Worm (Caenorhabditis elegans) whole organism, L3 larva: ENCODE data around the gene T01B11.1.

Experiments
- R02D3.7 ChIP-seq: fragments of 150-350 bp; optimal IDR thresholded peaks from 2 replicates; lab custom pipeline; 2014; ENCODE audit warnings: missing biosample characterization, missing genetic modification characterization
- aly-2 ChIP-seq: fragments of 150-350 bp; optimal IDR thresholded peaks from 2 replicates; lab custom pipeline; 2014; ENCODE audit warnings: missing biosample characterization, missing genetic modification characterization
- ama-1 ChIP-seq: fragments of 150-350 bp; optimal IDR thresholded peaks from 2 replicates; lab custom pipeline; 2018
- ceh-28 ChIP-seq: fragments of 150-350 bp; optimal IDR thresholded peaks from 2 replicates; lab custom pipeline; 2014; ENCODE audit warnings: missing biosample characterization, missing genetic modification reagents, missing genetic modification characterization
- ceh-9 ChIP-seq: sonication (generic microtip); optimal IDR thresholded peaks from 2 replicates; lab custom pipeline; 2018; ENCODE audit warnings: missing biosample characterization, missing genetic modification characterization
- egl-27 ChIP-seq: sonication (generic microtip); optimal IDR thresholded peaks from 4 replicates; lab custom pipeline; 2017; ENCODE audit warnings: missing biosample characterization, missing genetic modification reagents, missing genetic modification characterization
- elt-1 ChIP-seq: fragments of 150-350 bp; optimal IDR thresholded peaks from 2 replicates; lab custom pipeline; 2014; ENCODE audit warnings: missing biosample characterization, missing genetic modification characterization
- elt-2 ChIP-seq: sonication (generic microtip); optimal IDR thresholded peaks from 2 replicates; lab custom pipeline; 2016; ENCODE audit warnings: missing genetic modification reagents, mild to moderate bottlenecking, missing genetic modification characterization, missing compliant biosample characterization
- elt-3 ChIP-seq, 3 experiments: fragments of 150-350 bp in 1 of 3; sonication (generic microtip) in 2 of 3; optimal IDR thresholded peaks; 2 replicates in 2 of 3; 4 replicates in 1 of 3; lab custom pipeline; 2014 to 2017; ENCODE audit warnings: missing biosample characterization in 3 of 3, missing genetic modification characterization in 3 of 3
- eor-1 ChIP-seq, 2 experiments: fragments of 150-350 bp; optimal IDR thresholded peaks; 2 replicates each; lab custom pipeline; 2014 to 2018; ENCODE audit warnings: missing biosample characterization in 2 of 2, missing genetic modification characterization in 2 of 2
- fkh-10 ChIP-seq: sonication (generic microtip); optimal IDR thresholded peaks from 2 replicates; lab custom pipeline; 2017; ENCODE audit warnings: missing biosample characterization, missing genetic modification reagents, missing genetic modification characterization
- fkh-2 ChIP-seq: fragments of 150-350 bp; optimal IDR thresholded peaks from 2 replicates; lab custom pipeline; 2014; ENCODE audit warnings: missing biosample characterization, missing genetic modification reagents, missing genetic modification characterization
- jun-1 ChIP-seq: fragments of 150-350 bp; optimal IDR thresholded peaks from 2 replicates; lab custom pipeline; 2014; ENCODE audit warnings: missing biosample characterization, missing genetic modification reagents, missing genetic modification characterization
- lin-15B ChIP-seq: fragments of 150-350 bp; optimal IDR thresholded peaks from 2 replicates; lab custom pipeline; 2014; ENCODE audit warnings: missing biosample characterization, missing genetic modification characterization
- lin-39 ChIP-seq: fragments of 150-350 bp; optimal IDR thresholded peaks from 2 replicates; lab custom pipeline; 2018; ENCODE audit warnings: missing biosample characterization, missing genetic modification reagents, missing genetic modification characterization
- lsy-12 ChIP-seq: sonication (generic microtip); optimal IDR thresholded peaks from 2 replicates; lab custom pipeline; 2016; ENCODE audit warnings: mild to moderate bottlenecking, missing genetic modification characterization, missing compliant biosample characterization
- mdl-1 ChIP-seq: fragments of 150-350 bp; optimal IDR thresholded peaks from 2 replicates; lab custom pipeline; 2014; ENCODE audit warnings: missing biosample characterization, missing genetic modification characterization
- nfya-1 ChIP-seq: sonication (generic microtip); optimal IDR thresholded peaks from 2 replicates; lab custom pipeline; 2017; ENCODE audit warnings: missing genetic modification characterization, mild to moderate bottlenecking, missing compliant biosample characterization, antibody characterized with exemption, moderate library complexity; ENCODE audit not compliant: insufficient read depth
- nhr-11 ChIP-seq: fragments of 150-350 bp; optimal IDR thresholded peaks from 2 replicates; lab custom pipeline; 2014; ENCODE audit warnings: missing biosample characterization, missing genetic modification characterization
- nhr-23 ChIP-seq: fragments of 150-350 bp; optimal IDR thresholded peaks from 2 replicates; lab custom pipeline; 2014; ENCODE audit warnings: missing biosample characterization, missing genetic modification reagents, missing genetic modification characterization
- nhr-237 ChIP-seq: fragments of 150-350 bp; optimal IDR thresholded peaks from 2 replicates; lab custom pipeline; 2014; ENCODE audit warnings: missing biosample characterization, missing genetic modification characterization
- nhr-25 ChIP-seq: sonication (generic microtip); optimal IDR thresholded peaks from 2 replicates; lab custom pipeline; 2017; ENCODE audit warnings: missing biosample characterization, missing genetic modification characterization
- nhr-43 ChIP-seq: sonication (generic microtip); optimal IDR thresholded peaks from 2 replicates; lab custom pipeline; 2016; ENCODE audit warnings: mild to moderate bottlenecking, missing genetic modification characterization, missing compliant biosample characterization; ENCODE audit not compliant: poor library complexity, severe bottlenecking
- nhr-67 ChIP-seq: fragments of 150-350 bp; optimal IDR thresholded peaks from 2 replicates; lab custom pipeline; 2014; ENCODE audit warnings: missing biosample characterization, missing genetic modification characterization
- nhr-76 ChIP-seq: fragments of 150-350 bp; sonication (generic microtip); optimal IDR thresholded peaks from 5 replicates; lab custom pipeline; 2014; ENCODE audit warnings: missing biosample characterization, missing genetic modification characterization
- nhr-77 ChIP-seq: fragments of 150-350 bp; optimal IDR thresholded peaks from 2 replicates; lab custom pipeline; 2014; ENCODE audit warnings: missing biosample characterization, missing genetic modification characterization
- pha-4 ChIP-seq: fragments of 150-350 bp; optimal IDR thresholded peaks from 2 replicates; lab custom pipeline; 2014; ENCODE audit warnings: missing biosample characterization, missing genetic modification reagents, missing genetic modification characterization
- pqm-1 ChIP-seq: fragments of 150-350 bp; optimal IDR thresholded peaks from 2 replicates; lab custom pipeline; 2017; ENCODE audit warnings: missing biosample characterization, missing genetic modification characterization, inconsistent platforms
- sea-2 ChIP-seq: fragments of 150-350 bp; sonication (generic microtip); optimal IDR thresholded peaks from 4 replicates; lab custom pipeline; 2014; ENCODE audit warnings: missing biosample characterization, missing genetic modification reagents, missing genetic modification characterization
- skn-1 ChIP-seq: fragments of 150-350 bp; optimal IDR thresholded peaks from 2 replicates; lab custom pipeline; 2014; ENCODE audit warnings: missing biosample characterization, missing genetic modification characterization
- snpc-4 ChIP-seq: fragments of 150-350 bp; optimal IDR thresholded peaks from 2 replicates; lab custom pipeline; 2014; ENCODE audit warnings: missing biosample characterization, missing genetic modification characterization
- tbx-2 ChIP-seq: sonication (generic microtip); optimal IDR thresholded peaks from 2 replicates; lab custom pipeline; 2016; ENCODE audit warnings: mild to moderate bottlenecking, missing genetic modification characterization, missing compliant biosample characterization
- zag-1 ChIP-seq: fragments of 150-350 bp; optimal IDR thresholded peaks from 2 replicates; lab custom pipeline; 2014; ENCODE audit warnings: missing biosample characterization, missing genetic modification characterization
- ztf-11 ChIP-seq: fragments of 150-350 bp; optimal IDR thresholded peaks from 2 replicates; lab custom pipeline; 2014; ENCODE audit warnings: missing biosample characterization, missing genetic modification characterization
- ztf-4 ChIP-seq: fragments of 150-350 bp; optimal IDR thresholded peaks from 2 replicates; lab custom pipeline; 2014; ENCODE audit warnings: missing biosample characterization, missing genetic modification characterization

The T01B11.1 gene

DNA sequence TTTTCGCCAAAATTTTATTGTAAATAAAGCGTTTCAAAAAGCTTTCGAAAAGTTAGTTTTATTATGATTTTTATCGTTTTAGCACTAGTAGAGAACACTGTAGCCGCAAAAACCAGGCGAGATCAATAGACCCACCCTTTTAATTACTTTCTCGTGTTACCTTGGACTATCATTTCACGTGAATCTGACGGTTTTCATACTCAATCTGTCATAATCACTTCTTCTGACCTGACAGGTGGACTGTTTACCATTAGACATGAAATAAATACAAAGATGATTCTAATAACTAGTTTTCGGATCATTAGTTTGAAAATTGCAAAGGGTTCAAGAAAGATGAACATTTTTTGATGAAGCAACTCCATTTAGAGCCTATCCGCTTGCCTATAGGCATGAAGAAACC is 16.1 kb downstream of the T01B11.1 start (continued):
- TF ChIP-seq sea-2 (GFP tag; lab: Kevin White, UChicago) (no peak), ztf-4 (tag; lab: Kevin White, UChicago) (no peak), lin-15B (tag; lab: Kevin White, UChicago) (no peak), elt-1 (tag; lab: Kevin White, UChicago) (no peak), nhr-11 (tag; lab: Kevin White, UChicago) (no peak), ama-1 (lab: Kevin White, UChicago) (no peak), zag-1 (tag; lab: Kevin White, UChicago) (no peak), skn-1 (no peak), fkh-10 (GFP tag; lab: Kevin White, UChicago) (no peak), R02D3.7 (no peak), snpc-4 (tag; lab: Kevin White, UChicago) (no peak), nhr-76 (tag; lab: Kevin White, UChicago) (no peak), lsy-12 (tag; lab: Kevin White, UChicago) (no peak)

DNA sequence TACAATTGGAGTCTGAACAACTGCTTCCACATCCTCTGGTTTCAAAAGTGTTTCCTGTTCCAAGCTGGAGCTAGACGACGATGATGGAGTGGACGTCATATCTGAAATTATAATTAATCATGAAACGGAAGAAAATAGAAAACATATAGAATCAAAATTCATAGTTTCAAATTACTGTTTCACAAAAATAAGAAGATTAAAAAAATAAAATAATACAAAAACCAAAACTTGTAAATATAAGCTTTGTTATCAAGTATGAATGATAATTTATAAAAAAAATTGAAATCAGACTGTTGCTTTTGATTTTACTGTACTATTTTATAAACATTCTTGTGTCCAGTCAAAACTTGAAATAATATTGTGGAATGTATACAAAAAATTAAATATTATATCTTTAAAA is 16.7 kb downstream of the T01B11.1 start, which contains the start of gene str-176:
Gene str-176 (minus strand): TSS at position 101 of the 400 bp plus-strand sequence.
- TF ChIP-seq mdl-1 (tag; lab: Kevin White, UChicago), result no peak

- TF ChIP-seq fkh-2 (tag; lab: Kevin White, UChicago), result no peak
- TF ChIP-seq nhr-77, result no peak
- no peak for TF ChIP-seq egl-27 (tag; lab: Kevin White, UChicago)
- TF ChIP-seq eor-1 (tag; optimal IDR thresholded peaks at IDR 0.05; lab: Kevin White, UChicago), result no peak
- no peak for TF ChIP-seq ceh-28 (tag; lab: Kevin White, UChicago)
- no peak for TF ChIP-seq sea-2 (GFP tag; lab: Kevin White, UChicago)
- TF ChIP-seq nhr-237 (tag; lab: Kevin White, UChicago), result no peak
- no peak for TF ChIP-seq mdl-1 (tag; lab: Kevin White, UChicago)
- no peak for TF ChIP-seq jun-1 (tag; lab: Kevin White, UChicago)
- TF ChIP-seq pha-4, result no peak
Observed at ce11 chrIV:8464187-8464586, 17.2 kb downstream of the T01B11.1 start.

ce11 chrIV:8472493-8472892 is 25.5 kb downstream of the T01B11.1 start, which contains the start of gene oat-1:
Gene oat-1 (minus strand): TSS chrIV:8472593.
- TF ChIP-seq nhr-67 (tag; lab: Kevin White, UChicago) (no peak), ceh-28 (tag; lab: Kevin White, UChicago) (no peak), nhr-23 (tag; lab: Kevin White, UChicago) (no peak), aly-2 (tag; lab: Kevin White, UChicago) (no peak)

ce11 chrIV:8473756-8474155 is 26.8 kb downstream of the T01B11.1 start, which contains the start of gene C28C12.11:
Gene C28C12.11 (plus strand): TSS chrIV:8474056.
- TF ChIP-seq nhr-11 (tag; lab: Kevin White, UChicago), result no peak

DNA sequence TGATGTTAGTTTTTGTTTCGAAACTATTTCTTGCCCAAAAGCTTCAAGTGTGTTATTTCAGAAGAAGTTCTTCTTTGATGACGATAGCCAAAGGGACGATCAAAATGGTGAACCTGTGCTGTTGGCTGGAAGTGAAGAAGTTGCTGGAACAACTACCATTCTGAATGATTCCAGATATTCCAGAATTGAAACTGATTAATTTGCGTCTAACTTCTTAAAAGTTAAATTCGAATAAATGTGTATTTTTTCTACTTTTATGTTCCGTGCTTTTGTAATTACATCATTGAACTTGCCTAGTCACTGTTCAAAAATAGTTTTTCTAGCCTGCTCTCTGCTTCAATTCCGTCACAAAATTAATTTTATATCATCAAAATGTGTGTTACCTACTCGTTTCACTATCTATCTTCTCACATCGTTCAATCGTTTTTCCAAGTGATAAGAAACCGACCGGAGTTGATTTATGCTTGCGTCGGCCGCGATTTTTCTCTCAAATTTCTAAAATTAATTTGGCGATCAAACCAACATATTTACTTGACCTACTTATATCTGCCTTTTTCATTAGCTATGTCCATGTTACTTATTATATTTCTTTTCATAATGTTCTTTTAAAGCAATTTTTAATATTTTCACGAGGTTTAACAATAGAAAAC is 28.2 kb downstream of the T01B11.1 start:
- TF ChIP-seq lin-39 (tag; lab: Kevin White, UChicago) (no peak), nhr-25 (tag; lab: Kevin White, UChicago) (no peak), jun-1 (tag; lab: Kevin White, UChicago) (no peak), pqm-1 (tag; lab: Kevin White, UChicago) (peak; percentile 63), elt-3 (tag; optimal IDR thresholded peaks at IDR 0.05; lab: Kevin White, UChicago) (no peak), nhr-43 (tag; lab: Kevin White, UChicago) (no peak), zag-1 (tag; lab: Kevin White, UChicago) (no peak), elt-2 (peak; percentile 82), fkh-2 (tag; lab: Kevin White, UChicago) (no peak), egl-27 (tag; lab: Kevin White, UChicago) (no peak), ceh-9 (tag; lab: Kevin White, UChicago) (no peak), nfya-1 (no peak), ztf-11 (tag; lab: Kevin White, UChicago) (no peak), snpc-4 (tag; lab: Kevin White, UChicago) (peak; percentile 22), tbx-2 (tag; lab: Kevin White, UChicago) (no peak)
